Fruit fly (Drosophila melanogaster) S2 (cell line): ENCODE data around the gene zye.

Experiments
- CG8478 ChIP-seq: fragments of >200 bp; optimal IDR thresholded peaks from 2 replicates; lab custom pipeline; 2018
- CTCF ChIP-seq, 2 experiments: fragments of >200 bp; optimal IDR thresholded peaks; 2 replicates each; lab custom pipeline; 2018

The zye gene

DNA sequence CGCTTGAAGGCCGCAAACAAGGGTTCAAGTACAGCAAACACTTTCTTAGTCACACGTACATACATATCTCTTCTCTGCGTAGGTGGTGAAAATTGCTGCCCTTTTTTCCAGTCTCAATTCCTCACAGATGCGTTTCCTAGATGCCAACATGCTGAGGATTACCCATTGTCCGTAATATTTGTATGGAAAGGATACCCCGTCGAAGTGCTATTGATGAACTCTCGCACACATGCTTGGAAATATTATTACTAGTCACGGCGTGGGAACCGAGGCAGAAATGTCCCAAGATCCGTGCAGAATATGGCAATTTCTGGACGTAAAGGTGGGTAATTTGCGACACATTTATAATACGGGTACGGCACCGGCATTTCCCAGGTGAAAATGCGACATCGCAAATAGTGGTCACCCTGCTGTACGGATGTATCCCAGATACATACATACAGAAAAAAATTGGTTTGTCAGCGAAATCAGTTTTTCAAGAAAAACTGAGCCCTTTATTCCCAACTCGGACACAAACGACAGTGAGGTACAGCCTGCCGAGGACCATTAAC, 8.0 kb upstream of the zye start:
- TF ChIP-seq CTCF (optimal IDR thresholded peaks at IDR 0.05; lab: Kevin White, UChicago) (no peak), CG8478 (lab: Kevin White, UChicago) (no peak)

DNA sequence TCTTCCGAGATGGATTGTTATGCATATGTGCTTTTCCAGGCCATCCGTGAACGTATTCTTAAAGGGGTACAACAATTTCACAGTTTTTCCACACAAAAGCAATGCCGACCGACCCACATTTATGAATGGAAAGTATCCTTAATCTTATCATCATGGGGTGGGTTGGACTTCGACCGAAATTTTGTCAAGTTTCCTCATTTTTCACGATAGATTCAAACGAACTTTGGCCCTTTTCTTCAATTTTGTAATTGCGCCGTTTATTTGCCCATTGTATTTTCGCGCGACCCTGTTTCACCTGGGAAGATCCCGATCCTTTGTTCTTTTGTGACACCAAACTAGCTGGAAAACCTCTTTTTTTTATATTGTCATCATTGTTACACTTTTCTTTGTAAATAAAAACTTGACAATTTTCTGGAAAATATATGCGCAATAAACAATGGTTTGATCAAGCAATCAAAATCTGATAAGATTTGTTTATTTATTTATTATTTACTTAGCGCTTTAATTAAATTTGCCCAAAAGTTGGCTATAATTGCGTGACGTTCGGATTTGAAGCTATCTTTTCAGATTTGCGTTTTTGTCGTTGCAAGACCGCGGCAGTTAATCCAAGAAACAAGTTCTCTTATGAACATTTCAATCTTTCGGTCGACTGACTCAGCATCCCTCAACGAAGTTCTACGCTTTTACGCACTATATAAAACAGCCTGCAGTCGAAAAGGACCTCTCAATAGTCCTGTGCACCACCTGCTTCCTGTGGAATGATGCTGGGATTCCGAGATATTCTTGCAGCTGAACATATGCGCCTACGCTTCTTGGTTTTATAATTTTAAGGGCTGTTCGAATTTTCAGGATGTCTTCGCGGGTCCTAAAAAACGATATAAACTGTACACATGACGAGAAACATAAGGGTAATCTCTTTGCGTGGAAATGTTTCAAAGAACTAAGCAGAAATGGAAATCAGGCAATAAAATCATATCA, 7.1 kb upstream of the zye start:
- TF ChIP-seq CG8478 (lab: Kevin White, UChicago) (no peak), CTCF (optimal IDR thresholded peaks at IDR 0.05; lab: Kevin White, UChicago) (no peak)

DNA sequence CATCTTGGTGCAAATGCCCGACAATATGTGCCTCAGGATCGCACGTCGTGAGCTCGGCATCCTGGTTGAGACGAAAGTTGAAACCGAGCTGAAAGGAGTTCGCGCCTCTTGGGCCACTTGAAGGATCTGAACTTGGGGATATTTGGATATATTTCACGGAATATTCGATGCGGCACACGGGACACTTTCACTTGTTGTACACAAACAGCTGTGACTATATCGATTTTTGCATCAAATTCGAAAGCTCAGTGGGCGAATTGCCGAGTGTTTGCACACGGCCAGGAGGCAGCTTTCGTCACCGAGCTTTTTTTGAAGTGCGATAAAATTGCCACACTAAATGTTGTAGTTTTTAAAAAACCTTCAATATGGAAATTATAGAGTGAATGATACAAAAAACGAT, 3.1 kb upstream of the zye start, which contains the start of gene CG13248:
Gene CG13248 (minus strand): TSS at position 222 of the 400 bp plus-strand sequence.
- TF ChIP-seq CG8478 (lab: Kevin White, UChicago) (no peak), CTCF (optimal IDR thresholded peaks at IDR 0.05; lab: Kevin White, UChicago) (no peak)

DNA sequence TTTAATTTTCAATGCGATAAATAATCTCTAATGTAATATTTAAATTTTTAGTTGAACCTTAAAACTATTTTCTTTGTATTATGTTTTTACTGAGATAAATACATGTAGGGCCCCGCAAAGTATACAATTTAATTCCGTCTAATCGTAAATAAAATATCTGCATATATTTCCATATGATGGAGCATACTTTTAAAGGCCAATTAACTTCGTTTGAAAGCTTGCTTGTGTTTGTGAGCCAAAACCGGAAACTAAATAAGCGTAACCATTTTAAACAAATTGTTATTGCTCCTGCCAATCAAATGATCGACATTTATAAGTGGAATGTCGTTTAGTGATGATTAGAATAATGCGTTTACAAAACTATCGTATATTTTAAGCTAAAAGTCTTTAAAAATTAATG, 2.6 kb upstream of the zye start:
- no peak for TF ChIP-seq CG8478 (lab: Kevin White, UChicago)
- no peak for TF ChIP-seq CTCF (optimal IDR thresholded peaks at IDR 0.05; lab: Kevin White, UChicago)

- TF ChIP-seq CTCF (optimal IDR thresholded peaks at IDR 0.05; lab: Kevin White, UChicago): no peak
- TF ChIP-seq CG8478 (lab: Kevin White, UChicago): no peak
Observed at dm6 chr3L:20425888-20426287, 12.5 kb downstream of the zye start, which contains the start of gene CG5282. CG5282 (minus strand) TSS chr3L:20426071.

- TF ChIP-seq CG8478 (lab: Kevin White, UChicago): no peak
- no peak for TF ChIP-seq CTCF (optimal IDR thresholded peaks at IDR 0.05; lab: Kevin White, UChicago)
Observed at dm6 chr3L:20427449-20427848, 14.0 kb downstream of the zye start, which contains the start of gene CG5274. CG5274 (minus strand) TSS chr3L:20427666.

- TF ChIP-seq CG8478 (lab: Kevin White, UChicago): no peak
Observed at dm6 chr3L:20430182-20430581, 16.8 kb downstream of the zye start, which contains the start of gene CG5262. CG5262 (minus strand) TSS chr3L:20430475.

DNA sequence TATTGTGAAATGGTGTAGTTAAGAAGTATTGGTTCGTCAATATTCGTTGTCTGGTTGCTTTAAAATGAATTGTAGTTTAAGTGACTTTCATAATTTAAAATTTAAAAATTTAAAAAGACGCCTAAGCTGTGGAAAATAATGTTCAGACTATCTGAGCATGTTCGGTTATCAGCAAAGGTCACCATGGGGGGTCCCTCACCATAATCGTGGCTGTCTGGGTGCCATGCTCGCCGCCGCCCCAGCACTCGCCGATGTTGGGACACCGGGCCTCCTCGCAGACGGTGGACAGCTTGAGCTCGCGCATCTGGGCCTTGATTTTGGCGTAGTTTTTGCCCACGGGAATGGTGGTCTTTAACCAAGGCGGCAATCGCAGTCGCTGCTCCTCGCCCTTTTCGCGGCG, 18.2 kb downstream of the zye start:
- no peak for TF ChIP-seq CG8478 (lab: Kevin White, UChicago)
- TF ChIP-seq CTCF (optimal IDR thresholded peaks at IDR 0.05; lab: Kevin White, UChicago): no peak

DNA sequence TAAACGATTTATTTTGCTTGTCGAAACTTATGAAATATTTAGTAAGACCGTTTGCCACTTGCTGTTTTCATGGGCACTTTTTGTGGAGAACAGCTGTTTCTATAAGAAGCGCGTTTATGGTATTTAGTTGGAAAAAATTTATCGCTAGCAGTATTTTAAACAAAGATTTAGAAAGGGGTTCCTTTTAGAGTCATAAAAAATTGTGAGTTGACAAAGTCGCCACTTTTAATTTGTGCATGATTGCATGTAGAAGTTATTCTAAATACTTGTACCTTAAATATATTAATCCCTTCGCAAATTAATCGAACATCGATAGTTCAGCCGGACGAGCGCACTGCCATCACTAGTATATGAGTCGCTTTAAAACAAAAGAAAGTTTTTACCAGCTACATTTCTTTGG, 18.9 kb downstream of the zye start, which contains the start of the genes Las and Psn:
Gene Las (minus strand): TSS at position 65 of the 400 bp plus-strand sequence.
Gene Psn (plus strand): TSS at position 172 of the 400 bp plus-strand sequence.
- no peak for TF ChIP-seq CG8478 (lab: Kevin White, UChicago)
- no peak for TF ChIP-seq CTCF (optimal IDR thresholded peaks at IDR 0.05; lab: Kevin White, UChicago)

DNA sequence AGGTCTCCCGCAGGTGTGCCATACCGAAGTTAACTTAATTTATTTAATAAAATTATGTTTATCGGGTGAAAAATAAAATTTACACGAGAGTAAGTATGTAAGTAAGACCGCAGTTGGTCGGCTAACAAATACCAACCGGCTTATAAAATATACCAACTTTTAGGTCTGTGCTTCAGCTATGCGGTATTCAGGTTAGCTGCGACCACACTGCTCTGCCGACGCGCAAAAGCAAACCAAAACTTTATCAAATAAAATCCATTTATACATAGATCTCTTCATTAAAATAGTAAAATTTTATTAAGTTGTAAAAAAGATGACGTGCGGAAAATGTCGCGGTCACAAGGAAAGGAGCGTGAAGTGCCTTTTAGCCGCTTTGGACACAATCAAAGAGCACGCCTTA, 22.7 kb downstream of the zye start, which contains the start of the genes mRpL15 and CtIP:
Gene mRpL15 (minus strand): TSS at position 141 of the 400 bp plus-strand sequence.
Gene CtIP (plus strand): TSS at position 182 of the 400 bp plus-strand sequence.
- TF ChIP-seq CTCF (optimal IDR thresholded peaks at IDR 0.05; lab: Kevin White, UChicago) (no peak), CG8478 (lab: Kevin White, UChicago) (no peak)

dm6 chr3L:20439772-20440171, 26.4 kb downstream of the zye start, which contains the start of gene Hpd:
Hpd (minus strand) TSS chr3L:20439872.
- TF ChIP-seq CTCF (optimal IDR thresholded peaks at IDR 0.05; lab: Kevin White, UChicago) (no peak), CG8478 (lab: Kevin White, UChicago) (no peak)

- no peak for TF ChIP-seq CG8478 (lab: Kevin White, UChicago)
- no peak for TF ChIP-seq CTCF (optimal IDR thresholded peaks at IDR 0.05; lab: Kevin White, UChicago)
Observed at dm6 chr3L:20440902-20441429, 27.6 kb downstream of the zye start.

DNA sequence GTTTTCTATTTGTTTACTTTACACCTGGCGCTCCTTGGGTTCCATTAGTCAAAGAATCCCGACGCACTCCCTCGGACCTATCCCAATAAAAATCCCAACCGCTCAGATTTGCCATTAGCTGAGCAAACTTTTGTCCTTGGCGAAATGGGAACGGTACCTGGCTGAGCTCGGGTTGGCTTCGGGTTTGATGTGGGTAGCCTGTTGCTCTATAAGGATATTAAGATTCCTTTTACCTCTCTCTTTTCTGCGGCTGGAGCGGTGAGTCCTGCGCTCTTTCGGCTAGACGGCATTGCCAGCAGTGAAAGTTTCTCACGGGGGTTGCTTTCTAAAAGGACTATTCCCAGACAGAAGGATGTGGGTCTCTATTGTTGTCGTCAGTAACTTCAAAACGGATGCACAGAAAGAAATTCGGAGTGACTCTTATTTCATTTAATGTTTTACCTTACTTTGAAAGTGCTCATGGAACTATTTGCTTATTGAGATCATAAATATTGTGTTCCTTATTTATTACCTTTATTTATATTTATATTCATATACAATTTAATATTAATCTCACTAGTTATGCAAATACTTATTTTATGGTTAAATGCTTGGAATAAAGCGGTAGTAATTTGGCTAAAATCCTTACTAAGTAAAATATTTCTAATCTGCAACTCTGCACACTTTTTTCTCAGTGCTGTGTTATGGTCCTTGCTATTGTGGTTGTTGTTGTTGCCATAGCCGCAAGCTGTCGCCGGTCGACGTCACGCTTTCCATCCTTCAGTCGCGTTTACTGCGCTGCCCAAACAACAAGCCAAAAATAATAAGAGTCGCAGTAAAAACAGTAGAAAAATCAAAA, 28.4 kb downstream of the zye start, which contains the start of gene CG5910:
Gene CG5910 (plus strand): TSS at position 788 of the 838 bp plus-strand sequence.
- TF ChIP-seq CG8478 (lab: Kevin White, UChicago) (no peak), CTCF (optimal IDR thresholded peaks at IDR 0.05; lab: Kevin White, UChicago) (no peak)
